Fruit fly (Drosophila melanogaster) whole organism, adult: ENCODE results near the gene bb8.

Experiments used
- CG11617 ChIP-seq: fragments of 200-800 bp; sonication (Bioruptor generic); optimal IDR thresholded peaks from 2 replicates; lab custom pipeline; 2017; ENCODE audit warnings: mild to moderate bottlenecking, missing biosample characterization, missing genetic modification reagents, missing genetic modification characterization
- CG12768 ChIP-seq: fragments of 200-800 bp; sonication (Bioruptor generic); optimal IDR thresholded peaks from 2 replicates; lab custom pipeline; 2017; ENCODE audit warnings: missing biosample characterization, missing genetic modification characterization, mild to moderate bottlenecking, moderate library complexity, missing genetic modification reagents
- CG14711 ChIP-seq: fragments of 200-800 bp; sonication (Bioruptor generic); optimal IDR thresholded peaks from 2 replicates; lab custom pipeline; 2018; ENCODE audit warnings: missing biosample characterization, mild to moderate bottlenecking, missing genetic modification characterization, moderate library complexity
- CG1620 ChIP-seq: fragments of 200-800 bp; sonication (Bioruptor generic); optimal IDR thresholded peaks from 2 replicates; lab custom pipeline; 2016; ENCODE audit warnings: missing biosample characterization, missing genetic modification characterization
- CG33017 ChIP-seq: fragments of 200-800 bp; sonication (Bioruptor generic); optimal IDR thresholded peaks from 2 replicates; lab custom pipeline; 2018; ENCODE audit warnings: missing biosample characterization, mild to moderate bottlenecking, missing genetic modification characterization, moderate library complexity
- CG5204 ChIP-seq: fragments of 200-800 bp; sonication (Bioruptor generic); optimal IDR thresholded peaks from 2 replicates; lab custom pipeline; 2016; ENCODE audit warnings: missing biosample characterization, missing genetic modification characterization
- CG7045 ChIP-seq: fragments of 200-800 bp; sonication (Bioruptor generic); optimal IDR thresholded peaks from 2 replicates; lab custom pipeline; 2017; ENCODE audit warnings: missing biosample characterization, mild to moderate bottlenecking, missing genetic modification characterization
- CG7101 ChIP-seq: fragments of 200-800 bp; sonication (Bioruptor generic); optimal IDR thresholded peaks from 2 replicates; lab custom pipeline; 2018; ENCODE audit warnings: missing biosample characterization, mild to moderate bottlenecking, missing genetic modification characterization, moderate library complexity
- Clk ChIP-seq: fragments of 200-800 bp; sonication (Bioruptor generic); optimal IDR thresholded peaks from 2 replicates; lab custom pipeline; 2017; ENCODE audit warnings: missing biosample characterization, missing genetic modification characterization
- Crg-1 ChIP-seq: fragments of 200-800 bp; sonication (Bioruptor generic); optimal IDR thresholded peaks from 2 replicates; lab custom pipeline; 2016; ENCODE audit warnings: missing biosample characterization, missing genetic modification characterization
- Hr96 ChIP-seq: fragments of 200-800 bp; sonication (Bioruptor generic); optimal IDR thresholded peaks from 2 replicates; lab custom pipeline; 2016; ENCODE audit warnings: missing biosample characterization, missing genetic modification characterization
- Mnt ChIP-seq: fragments of 200-800 bp; sonication (Bioruptor generic); optimal IDR thresholded peaks from 2 replicates; lab custom pipeline; 2016; ENCODE audit warnings: missing biosample characterization, mild to moderate bottlenecking, missing genetic modification characterization
- bab1 ChIP-seq: fragments of 200-800 bp; sonication (Bioruptor generic); optimal IDR thresholded peaks from 3 replicates; lab custom pipeline; 2019; ENCODE audit warnings: missing biosample characterization, mild to moderate bottlenecking, missing genetic modification characterization, moderate library complexity
- cic ChIP-seq: fragments of 200-800 bp; sonication (Bioruptor generic); optimal IDR thresholded peaks from 2 replicates; lab custom pipeline; 2017; ENCODE audit warnings: missing biosample characterization, mild to moderate bottlenecking, missing genetic modification characterization, moderate library complexity
- cnc ChIP-seq, 2 experiments: fragments of >200 bp; optimal IDR thresholded peaks; 2 replicates each; lab custom pipeline; 2017
- kay ChIP-seq: fragments of 200-800 bp; sonication (Bioruptor generic); peaks from one replicate; lab custom pipeline; 2016; ENCODE audit warnings: missing biosample characterization, missing genetic modification characterization, borderline replicate concordance
- ovo ChIP-seq: fragments of 200-800 bp; sonication (Bioruptor generic); optimal IDR thresholded peaks from 2 replicates; lab custom pipeline; 2016; ENCODE audit warnings: missing biosample characterization, missing genetic modification characterization
- pad ChIP-seq: fragments of 200-800 bp; sonication (Bioruptor generic); optimal IDR thresholded peaks from 3 replicates; lab custom pipeline; 2017; ENCODE audit warnings: missing biosample characterization, missing genetic modification characterization, mild to moderate bottlenecking, moderate library complexity, missing genetic modification reagents
- tj ChIP-seq: fragments of 200-800 bp; sonication (Bioruptor generic); optimal IDR thresholded peaks from 3 replicates; lab custom pipeline; 2017; ENCODE audit warnings: missing biosample characterization, mild to moderate bottlenecking, missing genetic modification characterization, moderate library complexity
- toe ChIP-seq: fragments of 200-800 bp; sonication (Bioruptor generic); optimal IDR thresholded peaks from 2 replicates; lab custom pipeline; 2016; ENCODE audit warnings: missing biosample characterization, missing genetic modification characterization

The bb8 gene

dm6 chr3R:23334036-23334744 is 44.2 kb upstream of the bb8 start:
- TF ChIP-seq cic, result peak; percentile 99
- peak; percentile 61 for TF ChIP-seq CG12768 (GFP tag; lab: Kevin White, UChicago)
- TF ChIP-seq cnc (optimal IDR thresholded peaks at IDR 0.05; lab: Kevin White, UChicago), result no peak
- TF ChIP-seq CG33017 (tag; lab: Kevin White, UChicago), result peak; percentile 41
- TF ChIP-seq CG11617 (GFP tag; lab: Kevin White, UChicago), result no peak
- peak; percentile 18 for TF ChIP-seq ovo (GFP tag; lab: Kevin White, UChicago)
- TF ChIP-seq tj, result peak; percentile 85

dm6 chr3R:23333334-23334035 is 43.5 kb upstream of the bb8 start:
- peak; percentile 9 for TF ChIP-seq CG7101
- no peak for TF ChIP-seq toe
- no peak for TF ChIP-seq CG14711 (tag; lab: Kevin White, UChicago)
- TF ChIP-seq ovo (GFP tag; lab: Kevin White, UChicago), result no peak

DNA sequence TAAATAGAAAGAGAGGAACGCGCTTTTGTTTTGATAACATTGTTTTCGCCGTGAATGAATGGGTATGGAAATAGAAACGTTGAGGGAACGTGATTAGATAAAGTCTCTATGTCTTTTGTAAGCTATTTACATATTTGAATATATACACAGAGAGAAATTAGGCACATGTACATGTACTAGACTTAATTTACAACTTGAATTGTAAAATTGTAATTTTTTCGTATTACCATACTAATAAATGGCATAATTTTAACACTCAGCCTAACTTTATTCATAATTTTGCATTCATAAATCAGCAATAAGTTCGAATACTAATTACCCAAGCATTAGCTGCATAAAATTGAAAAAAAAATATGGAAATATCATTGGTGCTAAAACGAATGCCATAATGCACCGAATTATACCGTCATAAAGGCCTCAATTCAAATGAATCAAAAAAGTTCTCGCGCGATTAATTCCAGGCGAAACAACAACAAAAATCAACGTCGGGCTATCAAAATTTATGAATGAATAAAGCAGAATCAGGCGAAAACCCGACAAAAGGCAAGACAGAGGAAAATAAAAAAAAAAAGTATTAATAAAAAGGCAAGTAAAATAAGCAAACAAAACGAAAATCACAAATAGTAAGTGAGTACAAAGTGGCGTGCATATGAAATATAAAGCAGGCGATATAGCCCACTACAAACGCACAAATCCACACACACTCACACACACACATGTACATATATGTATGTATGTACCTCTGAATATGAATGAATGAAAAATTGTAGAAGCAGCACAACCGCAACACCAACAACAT is 42.7 kb upstream of the bb8 start:
- TF ChIP-seq Clk (no peak), tj (peak; percentile 90), CG33017 (tag; lab: Kevin White, UChicago) (no peak), CG11617 (GFP tag; lab: Kevin White, UChicago) (no peak), CG7045 (GFP tag; lab: Kevin White, UChicago) (peak; percentile 4), ovo (GFP tag; lab: Kevin White, UChicago) (no peak), CG7101 (no peak), toe (no peak), kay (GFP tag; lab: Kevin White, UChicago) (peak; percentile 39), Crg-1 (GFP tag; lab: Kevin White, UChicago) (no peak)

DNA sequence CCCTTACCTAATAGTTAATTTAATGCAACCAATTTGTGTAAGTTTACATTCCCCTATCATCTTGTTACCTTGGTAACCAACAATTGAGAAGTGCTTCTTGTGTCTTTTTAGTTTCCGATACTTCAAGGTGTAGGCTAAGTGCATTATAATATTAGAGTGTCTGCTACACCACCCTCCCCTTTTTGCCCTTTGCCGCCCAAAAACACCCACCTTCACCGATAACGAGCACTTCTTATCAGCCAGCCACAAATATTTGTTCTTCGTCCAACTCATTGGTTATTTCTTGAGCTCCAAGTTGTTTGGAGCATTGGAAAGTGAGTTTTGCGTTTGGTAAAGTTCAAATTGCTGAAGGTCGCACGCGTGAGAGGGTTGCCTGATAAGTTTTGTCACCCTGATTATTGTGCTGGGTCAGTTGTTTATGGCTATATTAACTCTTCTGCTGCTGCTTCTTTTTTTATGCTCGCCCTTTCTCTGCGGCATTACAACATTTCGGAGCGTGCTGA is 41.9 kb upstream of the bb8 start:
- TF ChIP-seq cic, result peak; percentile 64
- peak; percentile 0 for TF ChIP-seq CG12768 (GFP tag; lab: Kevin White, UChicago)
- no peak for TF ChIP-seq CG5204
- no peak for TF ChIP-seq toe
- TF ChIP-seq kay (GFP tag; lab: Kevin White, UChicago), result no peak
- TF ChIP-seq Mnt, result no peak

DNA sequence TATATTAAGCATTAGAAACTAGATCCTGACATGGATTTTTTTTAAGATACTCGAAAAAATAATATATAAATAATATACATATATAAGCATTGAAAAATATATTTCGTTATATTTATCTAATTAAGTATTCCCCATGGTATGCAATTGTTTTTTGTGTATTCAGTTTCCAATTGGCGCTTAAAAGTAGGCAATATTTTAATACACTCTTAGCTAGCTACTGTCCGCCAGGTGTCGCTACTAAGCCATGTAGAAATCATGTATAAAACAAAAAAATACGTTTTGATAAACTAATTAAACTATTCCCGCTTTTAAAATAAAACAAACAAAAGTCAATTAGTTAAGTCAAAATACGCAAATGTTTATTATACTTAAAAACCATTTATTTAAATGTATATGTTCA is 41.3 kb upstream of the bb8 start:
- TF ChIP-seq pad, result peak; percentile 6
- TF ChIP-seq Crg-1 (GFP tag; lab: Kevin White, UChicago), result no peak
- TF ChIP-seq CG12768 (GFP tag; lab: Kevin White, UChicago), result no peak
- TF ChIP-seq CG14711 (tag; lab: Kevin White, UChicago), result no peak
- peak; percentile 39 for TF ChIP-seq CG1620
- peak; percentile 18 for TF ChIP-seq toe
- TF ChIP-seq kay (GFP tag; lab: Kevin White, UChicago), result no peak
- no peak for TF ChIP-seq CG7045 (GFP tag; lab: Kevin White, UChicago)
- peak; percentile 64 for TF ChIP-seq bab1 (GFP tag; lab: Kevin White, UChicago)

DNA sequence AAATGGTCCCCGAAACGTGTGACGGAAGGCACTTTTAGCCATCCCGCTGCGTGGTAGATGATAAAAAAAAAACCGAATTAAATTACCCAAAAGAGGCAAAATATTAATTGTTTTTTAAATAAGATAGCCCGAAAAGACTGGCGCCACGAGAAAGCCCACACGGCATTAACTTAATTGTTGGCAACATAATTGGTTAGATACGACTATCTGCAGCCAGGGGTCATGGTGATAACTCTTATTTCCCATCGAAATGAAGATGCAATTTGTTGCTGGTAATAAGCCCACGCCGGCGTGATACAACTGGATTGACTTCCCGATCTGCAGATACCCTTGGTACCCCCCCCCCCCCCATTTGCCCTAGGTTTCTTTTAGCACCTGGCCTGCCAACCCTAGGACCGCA is 37.7 kb upstream of the bb8 start:
- TF ChIP-seq CG1620, result no peak
- no peak for TF ChIP-seq toe
- no peak for TF ChIP-seq CG5204
- TF ChIP-seq CG33017 (tag; lab: Kevin White, UChicago), result no peak
- TF ChIP-seq Hr96 (GFP tag; lab: Kevin White, UChicago), result no peak
- no peak for TF ChIP-seq bab1 (GFP tag; lab: Kevin White, UChicago)
- TF ChIP-seq kay (GFP tag; lab: Kevin White, UChicago), result no peak
- no peak for TF ChIP-seq CG14711 (tag; lab: Kevin White, UChicago)
- no peak for TF ChIP-seq CG7101
- no peak for TF ChIP-seq tj
- TF ChIP-seq cic, result no peak
- no peak for TF ChIP-seq CG11617 (GFP tag; lab: Kevin White, UChicago)
- no peak for TF ChIP-seq pad
- TF ChIP-seq Clk, result no peak
- no peak for TF ChIP-seq Crg-1 (GFP tag; lab: Kevin White, UChicago)
- no peak for TF ChIP-seq CG12768 (GFP tag; lab: Kevin White, UChicago)
- no peak for TF ChIP-seq Mnt
- TF ChIP-seq cnc (optimal IDR thresholded peaks at IDR 0.05; lab: Kevin White, UChicago), result no peak
- no peak for TF ChIP-seq ovo (GFP tag; lab: Kevin White, UChicago)
